Worm (Caenorhabditis elegans): ENCODE results near the gene Y38H6C.16.
"Not testable (repeated sequence)": the region's sequence is repeated elsewhere in the genome, so short reads cannot be mapped to it uniquely, and the experiment has no call there.

DNA sequence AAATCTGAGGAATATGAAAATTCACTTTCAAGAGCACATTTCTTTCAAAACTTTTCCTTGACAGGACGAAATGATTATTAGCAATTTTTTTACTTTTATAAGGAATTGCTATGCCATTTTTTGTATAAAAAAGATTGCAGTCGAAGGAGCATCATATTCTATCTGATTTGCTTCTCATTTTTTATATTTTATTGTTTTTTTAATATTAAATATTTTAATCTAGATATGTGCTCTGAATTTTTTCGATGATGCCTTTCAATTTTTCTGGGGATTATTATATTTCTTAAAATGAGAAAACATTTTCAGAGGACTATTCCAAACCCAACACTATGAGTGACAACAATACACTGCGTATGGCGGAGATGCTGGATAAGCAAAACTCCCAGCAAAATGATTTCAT, 24.9 kb upstream of the Y38H6C.16 start, which contains the start of gene F26F2.13:
- not testable (repeated sequence) for TF ChIP-seq hlh-4 (tag; optimal IDR thresholded peaks at IDR 0.05); elt-2 (tag; optimal IDR thresholded peaks at IDR 0.05); unc-62 (GFP tag; optimal IDR thresholded peaks at IDR 0.05); ztf-11 (tag; optimal IDR thresholded peaks at IDR 0.05); lin-14 (GFP tag; optimal IDR thresholded peaks at IDR 0.05); mdl-1 (tag; optimal IDR thresholded peaks at IDR 0.05); sptf-1 (tag; optimal IDR thresholded peaks at IDR 0.05); lin-15B (tag; optimal IDR thresholded peaks at IDR 0.05); unc-30 (tag; optimal IDR thresholded peaks at IDR 0.05); xbp-1 (tag; optimal IDR thresholded peaks at IDR 0.05); unc-130 (tag; optimal IDR thresholded peaks at IDR 0.05); swsn-7 (tag; optimal IDR thresholded peaks at IDR 0.05)
